Worm (Caenorhabditis elegans) whole organism, late embryonic: ENCODE data around the gene C36B7.6.
A peak's percentile ranks its signal among the peaks of the same experiment; 100 is the strongest.

Experiments used
- C08G9.2 ChIP-seq: sonication (generic microtip); optimal IDR thresholded peaks from 2 replicates; lab custom pipeline; 2016; ENCODE audit warnings: mild to moderate bottlenecking, missing genetic modification characterization, moderate library complexity, missing compliant biosample characterization
- F13H6.1 ChIP-seq: sonication (generic microtip); optimal IDR thresholded peaks from 2 replicates; lab custom pipeline; 2016; ENCODE audit warnings: missing genetic modification characterization, missing compliant biosample characterization
- K09A11.1 ChIP-seq: sonication (generic microtip); optimal IDR thresholded peaks from 2 replicates; lab custom pipeline; 2017; ENCODE audit warnings: antibody characterized with exemption, mild to moderate bottlenecking, missing genetic modification characterization, missing compliant biosample characterization; ENCODE audit not compliant: insufficient read depth
- Y22D7AL.16 ChIP-seq: sonication (generic microtip); optimal IDR thresholded peaks from 2 replicates; lab custom pipeline; 2016; ENCODE audit warnings: missing genetic modification characterization, missing compliant biosample characterization
- ahr-1 ChIP-seq: sonication (generic microtip); optimal IDR thresholded peaks from 2 replicates; lab custom pipeline; 2016; ENCODE audit warnings: missing genetic modification characterization, missing compliant biosample characterization
- ceh-14 ChIP-seq: sonication (generic microtip); optimal IDR thresholded peaks from 2 replicates; lab custom pipeline; 2016; ENCODE audit warnings: missing genotype, missing genetic modification characterization, missing compliant biosample characterization
- ceh-18 ChIP-seq: sonication (generic microtip); optimal IDR thresholded peaks from 2 replicates; lab custom pipeline; 2016; ENCODE audit warnings: missing genetic modification characterization, missing compliant biosample characterization
- ceh-22 ChIP-seq: sonication (generic microtip); optimal IDR thresholded peaks from 2 replicates; lab custom pipeline; 2017; ENCODE audit warnings: missing biosample characterization, missing genetic modification characterization
- ceh-24 ChIP-seq: sonication (generic microtip); optimal IDR thresholded peaks from 2 replicates; lab custom pipeline; 2016; ENCODE audit warnings: mild to moderate bottlenecking, missing genetic modification characterization, missing compliant biosample characterization
- ceh-31 ChIP-seq: sonication (generic microtip); optimal IDR thresholded peaks from 2 replicates; lab custom pipeline; 2016; ENCODE audit warnings: missing genetic modification characterization, missing compliant biosample characterization
- ceh-34 ChIP-seq: sonication (generic microtip); optimal IDR thresholded peaks from 2 replicates; lab custom pipeline; 2016; ENCODE audit warnings: mild to moderate bottlenecking, missing genetic modification characterization, missing compliant biosample characterization
- ceh-45 ChIP-seq: fragments of 200-800 bp; sonication (Bioruptor generic); IDR thresholded peaks from 2 replicates; pipeline ENCODE4 v1.3.6; 2022; ENCODE audit warnings: missing genetic modification reagents, missing genetic modification characterization, missing compliant biosample characterization
- ceh-6 ChIP-seq: fragments of 200-800 bp; sonication (Bioruptor generic); optimal IDR thresholded peaks from 2 replicates; lab custom pipeline; 2018; ENCODE audit warnings: mild to moderate bottlenecking, missing genetic modification characterization, missing compliant biosample characterization
- ceh-9 ChIP-seq: sonication (generic microtip); optimal IDR thresholded peaks from 2 replicates; lab custom pipeline; 2016; ENCODE audit warnings: mild to moderate bottlenecking, missing genetic modification characterization, inconsistent platforms, missing compliant biosample characterization
- che-1 ChIP-seq: sonication (generic microtip); optimal IDR thresholded peaks from 2 replicates; lab custom pipeline; 2016; ENCODE audit warnings: mild to moderate bottlenecking, missing genetic modification characterization, missing compliant biosample characterization
- dve-1 ChIP-seq: sonication (generic microtip); optimal IDR thresholded peaks from 2 replicates; lab custom pipeline; 2017; ENCODE audit warnings: antibody characterized with exemption, mild to moderate bottlenecking, missing genetic modification characterization, missing compliant biosample characterization
- elt-2 ChIP-seq: sonication (generic microtip); optimal IDR thresholded peaks from 2 replicates; lab custom pipeline; 2016; ENCODE audit warnings: missing genetic modification reagents, missing genetic modification characterization, missing compliant biosample characterization
- elt-4 ChIP-seq: sonication (generic microtip); optimal IDR thresholded peaks from 2 replicates; lab custom pipeline; 2016; ENCODE audit warnings: missing genetic modification characterization, missing compliant biosample characterization
- ets-4 ChIP-seq: sonication (generic microtip); optimal IDR thresholded peaks from 2 replicates; lab custom pipeline; 2016; ENCODE audit warnings: missing genetic modification characterization, missing compliant biosample characterization
- fax-1 ChIP-seq: sonication (generic microtip); optimal IDR thresholded peaks from 2 replicates; lab custom pipeline; 2016; ENCODE audit warnings: missing genotype, missing genetic modification characterization, missing compliant biosample characterization
- fkh-6 ChIP-seq: sonication (generic microtip); optimal IDR thresholded peaks from 2 replicates; lab custom pipeline; 2016; ENCODE audit warnings: missing genetic modification characterization, missing compliant biosample characterization
- hlh-13 ChIP-seq: fragments of 200-800 bp; sonication (Bioruptor generic); optimal IDR thresholded peaks from 2 replicates; lab custom pipeline; 2018; ENCODE audit warnings: mild to moderate bottlenecking, missing genetic modification characterization, missing compliant biosample characterization
- hlh-15 ChIP-seq: sonication (generic microtip); optimal IDR thresholded peaks from 2 replicates; lab custom pipeline; 2016; ENCODE audit warnings: missing genetic modification characterization, missing compliant biosample characterization
- hlh-30 ChIP-seq: sonication (generic microtip); optimal IDR thresholded peaks from 2 replicates; lab custom pipeline; 2017; ENCODE audit warnings: antibody characterized with exemption, missing genetic modification characterization, missing compliant biosample characterization; ENCODE audit not compliant: insufficient read depth
- lin-11 ChIP-seq: fragments of 200-800 bp; sonication (Bioruptor generic); optimal IDR thresholded peaks from 2 replicates; lab custom pipeline; 2018; ENCODE audit warnings: mild to moderate bottlenecking, missing genetic modification characterization, missing compliant biosample characterization
- mec-3 ChIP-seq: sonication (generic microtip); optimal IDR thresholded peaks from 2 replicates; lab custom pipeline; 2016; ENCODE audit warnings: borderline replicate concordance, missing genetic modification characterization, missing compliant biosample characterization
- nhr-11 ChIP-seq: fragments of 150-350 bp; optimal IDR thresholded peaks from 2 replicates; lab custom pipeline; 2014; ENCODE audit warnings: missing biosample characterization, missing genetic modification characterization
- npax-4 ChIP-seq: sonication (generic microtip); optimal IDR thresholded peaks from 2 replicates; lab custom pipeline; 2016; ENCODE audit warnings: missing genetic modification characterization, missing compliant biosample characterization
- odd-2 ChIP-seq: sonication (generic microtip); optimal IDR thresholded peaks from 2 replicates; lab custom pipeline; 2017; ENCODE audit warnings: antibody characterized with exemption, mild to moderate bottlenecking, missing genetic modification characterization, missing compliant biosample characterization
- pha-2 ChIP-seq: sonication (generic microtip); optimal IDR thresholded peaks from 2 replicates; lab custom pipeline; 2017; ENCODE audit warnings: mild to moderate bottlenecking, missing genetic modification characterization, missing compliant biosample characterization
- pqm-1 ChIP-seq: sonication (generic microtip); optimal IDR thresholded peaks from 2 replicates; lab custom pipeline; 2016; ENCODE audit warnings: missing genetic modification characterization, missing compliant biosample characterization
- pros-1 ChIP-seq: fragments of 150-350 bp; optimal IDR thresholded peaks from 2 replicates; lab custom pipeline; 2014; ENCODE audit warnings: missing biosample characterization, missing genetic modification reagents, missing genetic modification characterization
- ref-2 ChIP-seq: sonication (generic microtip); optimal IDR thresholded peaks from 2 replicates; lab custom pipeline; 2016; ENCODE audit warnings: missing genetic modification characterization, missing compliant biosample characterization
- sox-2 ChIP-seq: fragments of 200-800 bp; sonication (Bioruptor generic); IDR thresholded peaks from 2 replicates; pipeline ENCODE4 v1.3.6; 2022; ENCODE audit warnings: missing genetic modification reagents, missing genetic modification characterization, missing compliant biosample characterization
- tbx-2 ChIP-seq: sonication (generic microtip); optimal IDR thresholded peaks from 2 replicates; lab custom pipeline; 2016; ENCODE audit warnings: missing genetic modification characterization, missing compliant biosample characterization
- unc-3 ChIP-seq, 2 experiments: fragments of 200-800 bp in 1 of 2; sonication (Bioruptor generic) in 1 of 2; sonication (generic microtip) in 1 of 2; conservative IDR thresholded peaks in 1 of 2; optimal IDR thresholded peaks in 1 of 2; 2 replicates each; pipeline versions ENCODE4 v1.3.6 to Lab custom; 2016 to 2022; ENCODE audit warnings: missing compliant biosample characterization in 2 of 2, missing genetic modification characterization in 2 of 2, missing genetic modification reagents in 1 of 2
- unc-42 ChIP-seq: sonication (generic microtip); optimal IDR thresholded peaks from 2 replicates; lab custom pipeline; 2016; ENCODE audit warnings: missing genotype, missing genetic modification characterization, missing compliant biosample characterization

Gene C36B7.6

DNA sequence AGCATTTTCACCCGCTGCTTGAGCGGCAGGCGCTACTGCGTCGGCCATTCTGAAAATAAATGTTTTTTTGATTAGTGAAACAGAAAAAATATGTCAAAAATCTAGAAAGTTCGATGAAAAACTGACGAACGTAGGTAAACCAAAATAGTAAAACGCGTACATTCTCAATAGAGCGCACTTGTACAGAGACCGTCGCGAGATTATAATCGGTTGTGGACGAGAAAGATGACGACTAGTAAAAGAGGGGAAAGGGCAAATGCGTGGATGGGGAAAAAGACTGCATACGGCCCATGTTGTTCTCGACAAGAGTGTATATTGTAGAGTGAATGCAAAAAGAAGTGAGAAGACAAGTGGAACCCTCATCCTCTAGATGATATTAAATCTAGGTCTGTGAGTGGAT is at the start of gene C36B7.6:
TSS of gene C36B7.6 (minus strand) at position 49 of the 400 bp plus-strand sequence.
- no peak for TF ChIP-seq ceh-45
- TF ChIP-seq pqm-1 (tag; lab: Kevin White, UChicago): no peak
- TF ChIP-seq lin-11: no peak
- TF ChIP-seq ceh-22: no peak
- no peak for TF ChIP-seq nhr-11 (tag; lab: Kevin White, UChicago)
- peak; percentile 45 for TF ChIP-seq ceh-31 (tag; lab: Kevin White, UChicago)
- no peak for TF ChIP-seq pros-1
- no peak for TF ChIP-seq dve-1 (tag; lab: Kevin White, UChicago)
- no peak for TF ChIP-seq C08G9.2 (tag; lab: Kevin White, UChicago)
- TF ChIP-seq elt-4: no peak
- no peak for TF ChIP-seq hlh-30 (tag; lab: Kevin White, UChicago)
- no peak for TF ChIP-seq odd-2 (tag; lab: Kevin White, UChicago)
- TF ChIP-seq Y22D7AL.16 (tag; lab: Kevin White, UChicago): no peak
- peak; percentile 0 for TF ChIP-seq unc-42 (tag; lab: Kevin White, UChicago)
- TF ChIP-seq mec-3 (tag; lab: Kevin White, UChicago): no peak
- TF ChIP-seq ceh-9: no peak
- TF ChIP-seq elt-2 (tag; lab: Kevin White, UChicago): peak; percentile 38
- no peak for TF ChIP-seq F13H6.1 (tag; lab: Kevin White, UChicago)
- no peak for TF ChIP-seq ceh-6
- TF ChIP-seq fax-1 (tag; lab: Kevin White, UChicago): no peak
- TF ChIP-seq ceh-14 (tag; lab: Kevin White, UChicago): no peak
- TF ChIP-seq ref-2 (tag; lab: Kevin White, UChicago): peak; percentile 16
- TF ChIP-seq fkh-6 (tag; lab: Kevin White, UChicago): no peak
- peak; percentile 26 for TF ChIP-seq tbx-2 (tag; lab: Kevin White, UChicago)
- no peak for TF ChIP-seq unc-3 (GFP tag; conservative IDR thresholded peaks at IDR 0.05; lab: Robert Waterston, UW)
- no peak for TF ChIP-seq unc-3 (tag; optimal IDR thresholded peaks at IDR 0.05; lab: Kevin White, UChicago)

DNA sequence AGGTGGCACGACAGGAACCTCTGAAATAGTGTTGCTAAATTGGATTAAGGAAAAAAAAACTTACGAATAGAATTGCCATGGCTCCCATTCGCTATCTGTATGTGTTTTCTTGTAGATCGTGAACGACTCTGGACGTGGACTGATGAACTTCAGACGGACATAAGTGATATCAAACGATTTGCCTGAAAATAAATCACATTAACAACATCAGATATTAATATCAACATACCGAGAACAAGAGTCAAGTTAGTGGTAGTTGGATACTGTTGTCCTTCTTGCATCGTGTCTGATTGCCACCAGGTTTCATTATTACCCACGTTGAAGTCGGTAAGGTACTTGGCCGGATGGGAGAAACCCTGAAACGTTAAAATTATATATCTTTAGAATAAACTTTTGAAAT is 49.5 kb upstream of the C36B7.6 start:
- TF ChIP-seq Y22D7AL.16 (tag; lab: Kevin White, UChicago) (no peak), elt-4 (no peak), pha-2 (tag; lab: Kevin White, UChicago) (no peak), che-1 (tag; lab: Kevin White, UChicago) (no peak), ets-4 (tag; lab: Kevin White, UChicago) (no peak), sox-2 (GFP tag; lab: Robert Waterston, UW) (no peak), hlh-15 (tag; lab: Kevin White, UChicago) (no peak), nhr-11 (tag; lab: Kevin White, UChicago) (no peak), C08G9.2 (tag; lab: Kevin White, UChicago) (no peak), ceh-24 (tag; lab: Kevin White, UChicago) (no peak), ceh-18 (no peak), ahr-1 (no peak), ceh-6 (no peak), ceh-34 (no peak), K09A11.1 (no peak)

ce11 chrX:7143515-7143914 is 43.4 kb upstream of the C36B7.6 start, which contains the start of gene alh-10:
Gene alh-10 (minus strand): TSS chrX:7143641.
- no peak for TF ChIP-seq npax-4 (tag; lab: Kevin White, UChicago)
- peak; percentile 27 for TF ChIP-seq elt-2 (tag; lab: Kevin White, UChicago)

DNA sequence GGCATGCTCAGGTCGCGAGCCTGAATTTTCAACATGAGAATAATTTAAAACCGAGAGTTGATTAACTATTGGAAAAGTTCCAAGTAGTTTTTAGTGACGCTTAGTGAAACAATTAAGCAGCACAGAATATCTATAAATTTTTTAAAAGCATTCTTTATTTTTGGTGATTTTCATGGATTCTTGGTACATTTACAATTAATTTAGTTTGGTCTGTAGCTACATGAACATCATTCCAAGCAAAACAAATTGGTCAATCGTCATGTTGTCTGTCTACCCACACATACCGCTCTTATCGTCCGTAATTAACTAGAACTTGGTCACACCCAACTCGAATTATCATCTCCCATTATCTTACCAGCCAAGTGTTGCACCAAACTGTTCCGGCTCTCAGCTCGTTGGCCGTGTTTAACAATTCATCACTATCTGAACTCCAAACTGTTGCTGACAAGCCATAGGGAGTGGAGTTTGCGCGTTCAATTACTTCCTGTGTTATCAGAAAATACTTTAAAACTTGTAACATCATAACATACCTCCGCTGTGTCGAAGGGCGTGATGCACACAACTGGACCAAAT is 40.6 kb upstream of the C36B7.6 start:
- TF ChIP-seq elt-2 (tag; lab: Kevin White, UChicago) (peak; percentile 54), hlh-13 (no peak)
